Worm (Caenorhabditis elegans) whole organism, L1 larva: ENCODE data around the gene R02D5.24.
A peak's percentile ranks its signal among the peaks of the same experiment; 100 is the strongest.

Experiments used
- blmp-1 ChIP-seq: fragments of 150-350 bp; optimal IDR thresholded peaks from 2 replicates; lab custom pipeline; 2014; ENCODE audit warnings: missing biosample characterization, missing genetic modification characterization
- fos-1 ChIP-seq: fragments of 150-350 bp; optimal IDR thresholded peaks from 2 replicates; lab custom pipeline; 2014; ENCODE audit warnings: missing biosample characterization, missing genetic modification characterization
- lin-35 ChIP-seq, 2 experiments: fragments of 150-350 bp; optimal IDR thresholded peaks; 2 replicates each; lab custom pipeline; 2014; ENCODE audit warnings: missing biosample characterization in 2 of 2, missing genetic modification characterization in 2 of 2, missing genetic modification reagents in 2 of 2
- lir-3 ChIP-seq: sonication (generic microtip); optimal IDR thresholded peaks from 2 replicates; lab custom pipeline; 2016; ENCODE audit warnings: mild to moderate bottlenecking, missing genetic modification characterization, moderate library complexity, missing compliant biosample characterization; ENCODE audit not compliant: poor library complexity
- lsy-2 ChIP-seq, 2 experiments: fragments of 150-350 bp; optimal IDR thresholded peaks; 2 replicates each; lab custom pipeline; 2014; ENCODE audit warnings: missing biosample characterization in 2 of 2, missing genetic modification characterization in 2 of 2
- nhr-12 ChIP-seq: sonication (generic microtip); optimal IDR thresholded peaks from 2 replicates; lab custom pipeline; 2017; ENCODE audit warnings: missing biosample characterization, missing genetic modification characterization
- unc-86 ChIP-seq: sonication (generic microtip); optimal IDR thresholded peaks from 2 replicates; lab custom pipeline; 2016; ENCODE audit warnings: missing genetic modification characterization, missing compliant biosample characterization
- zag-1 ChIP-seq: fragments of 150-350 bp; optimal IDR thresholded peaks from 2 replicates; lab custom pipeline; 2014; ENCODE audit warnings: missing biosample characterization, missing genetic modification characterization

DNA sequence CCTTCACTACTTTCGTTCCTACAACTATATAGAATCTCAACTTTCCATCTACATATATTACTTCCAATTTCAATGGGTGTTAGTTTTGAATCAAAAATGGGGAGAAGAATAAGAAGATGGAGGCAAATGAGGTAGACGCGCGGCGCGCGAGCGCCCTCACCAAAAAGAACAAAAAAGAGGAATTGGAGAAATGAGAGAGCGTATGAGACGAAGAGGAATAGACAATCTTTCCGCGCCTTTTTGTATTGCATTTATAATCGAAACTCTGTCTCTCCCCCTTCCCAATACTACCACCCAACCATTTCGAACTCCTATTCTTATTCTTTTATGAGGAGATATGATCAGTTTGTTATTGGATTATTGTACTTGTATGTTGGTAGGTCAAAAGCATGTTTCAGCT is 586 bp upstream of the R02D5.24 start:
- TF ChIP-seq lin-35 (GFP tag; optimal IDR thresholded peaks at IDR 0.05; lab: Kevin White, UChicago): no peak
- peak; percentile 57 for TF ChIP-seq blmp-1 (tag; lab: Kevin White, UChicago)
- TF ChIP-seq lir-3 (tag; lab: Kevin White, UChicago): no peak
- TF ChIP-seq zag-1 (tag; lab: Kevin White, UChicago): no peak
- no peak for TF ChIP-seq lsy-2 (tag; optimal IDR thresholded peaks at IDR 0.05; lab: Kevin White, UChicago)
- TF ChIP-seq unc-86: no peak
- no peak for TF ChIP-seq nhr-12 (tag; lab: Kevin White, UChicago)
- no peak for TF ChIP-seq fos-1 (tag; lab: Kevin White, UChicago)
